Fruit fly (Drosophila melanogaster): Measurements from ENCODE around the gene Eig71Ec.

dm6 chr3L:15634368-15635075 is 17.5 kb downstream of the Eig71Ec start:
- no peak for TF ChIP-seq bab1 (GFP tag; optimal IDR thresholded peaks at IDR 0.05)
- peak; percentile 78 for TF ChIP-seq CG33017 (tag; optimal IDR thresholded peaks at IDR 0.05)
- peak; percentile 10 for TF ChIP-seq CG12768 (GFP tag; optimal IDR thresholded peaks at IDR 0.05)
- no peak for TF ChIP-seq tj (GFP tag; optimal IDR thresholded peaks at IDR 0.05)
- peak; percentile 1 for TF ChIP-seq CG5204 (GFP tag; optimal IDR thresholded peaks at IDR 0.05)
- TF ChIP-seq cic (GFP tag; optimal IDR thresholded peaks at IDR 0.05), result peak; percentile 28
- TF ChIP-seq CG7101 (tag; optimal IDR thresholded peaks at IDR 0.05), result peak; percentile 72
- TF ChIP-seq Hr96 (GFP tag; optimal IDR thresholded peaks at IDR 0.05), result no peak
- TF ChIP-seq kay (GFP tag; ENCODE audit: borderline replicate concordance), result no peak
